Worm (Caenorhabditis elegans) whole organism, L1 larva: ENCODE data around the gene cdk-11.2.

Experiments
- C16A3.4 ChIP-seq: fragments of 150-350 bp; optimal IDR thresholded peaks from 2 replicates; lab custom pipeline; 2014; ENCODE audit warnings: missing biosample characterization, missing genetic modification characterization
- Y116A8C.19 ChIP-seq: sonication (generic microtip); optimal IDR thresholded peaks from 2 replicates; lab custom pipeline; 2016; ENCODE audit warnings: missing compliant biosample characterization, missing genetic modification characterization, borderline replicate concordance
- aha-1 ChIP-seq: fragments of 150-350 bp; optimal IDR thresholded peaks from 2 replicates; lab custom pipeline; 2014; ENCODE audit warnings: missing biosample characterization, missing genetic modification characterization
- alr-1 ChIP-seq: fragments of 200-800 bp; sonication (Bioruptor generic); optimal IDR thresholded peaks from 2 replicates; lab custom pipeline; 2018; ENCODE audit warnings: borderline replicate concordance, mild to moderate bottlenecking, missing genetic modification characterization, missing compliant biosample characterization
- aly-2 ChIP-seq: fragments of 150-350 bp; optimal IDR thresholded peaks from 2 replicates; lab custom pipeline; 2014; ENCODE audit warnings: missing biosample characterization, missing genetic modification characterization
- ama-1 ChIP-seq: fragments of 150-350 bp; optimal IDR thresholded peaks from 2 replicates; lab custom pipeline; 2014
- ceh-8 ChIP-seq: fragments of 200-800 bp; sonication (Bioruptor generic); optimal IDR thresholded peaks from 2 replicates; lab custom pipeline; 2018; ENCODE audit warnings: mild to moderate bottlenecking, missing genetic modification characterization, moderate library complexity, missing compliant biosample characterization
- ceh-88 ChIP-seq: fragments of 200-800 bp; sonication (Bioruptor generic); IDR thresholded peaks from 2 replicates; pipeline ENCODE4 v1.3.6; 2022; ENCODE audit warnings: missing genetic modification characterization, missing compliant biosample characterization
- dpl-1 ChIP-seq, 3 experiments: fragments of 150-350 bp in 2 of 3; sonication (generic microtip) in 1 of 3; optimal IDR thresholded peaks; 2 replicates each; lab custom pipeline; 2014 to 2017; ENCODE audit warnings: missing biosample characterization in 3 of 3, missing genetic modification characterization in 3 of 3, missing genetic modification reagents in 3 of 3
- dsc-1 ChIP-seq: sonication (generic microtip); optimal IDR thresholded peaks from 2 replicates; lab custom pipeline; 2016; ENCODE audit warnings: mild to moderate bottlenecking, missing genetic modification characterization, missing compliant biosample characterization
- efl-1 ChIP-seq, 4 experiments: fragments of 150-350 bp; optimal IDR thresholded peaks in 3 of 4; peaks in 1 of 4; 1 replicate in 1 of 4; 2 replicates in 3 of 4; lab custom pipeline; 2014; ENCODE audit warnings: missing biosample characterization in 2 of 4, missing genetic modification characterization in 2 of 4, missing genetic modification reagents in 2 of 4
- efl-3 ChIP-seq: fragments of 200-800 bp; sonication (Bioruptor generic); optimal IDR thresholded peaks from 2 replicates; lab custom pipeline; 2018; ENCODE audit warnings: mild to moderate bottlenecking, missing genetic modification characterization, missing compliant biosample characterization
- egl-13 ChIP-seq: sonication (generic microtip); optimal IDR thresholded peaks from 2 replicates; lab custom pipeline; 2016; ENCODE audit warnings: missing genotype, missing genetic modification reagents, missing genetic modification characterization, missing compliant biosample characterization
- egl-27 ChIP-seq, 2 experiments: fragments of 150-350 bp in 1 of 2; sonication (generic microtip); optimal IDR thresholded peaks; 3 replicates each; lab custom pipeline; 2017 to 2018; ENCODE audit warnings: missing biosample characterization in 2 of 2, missing genetic modification characterization in 2 of 2, missing genetic modification reagents in 2 of 2
- elt-2 ChIP-seq: sonication (generic microtip); optimal IDR thresholded peaks from 2 replicates; lab custom pipeline; 2016; ENCODE audit warnings: missing genetic modification characterization, mild to moderate bottlenecking, inconsistent platforms, missing compliant biosample characterization, missing genetic modification reagents
- elt-3 ChIP-seq, 6 experiments: fragments of 150-350 bp in 1 of 6; sonication (generic microtip); optimal IDR thresholded peaks; 2 replicates each; lab custom pipeline; 2017 to 2018; ENCODE audit warnings: missing biosample characterization in 6 of 6, missing genetic modification characterization in 6 of 6, inconsistent platforms in 1 of 6
- ets-5 ChIP-seq: fragments of 200-800 bp; sonication (Bioruptor generic); IDR thresholded peaks from 2 replicates; pipeline ENCODE4 v1.3.6; 2022; ENCODE audit warnings: missing genetic modification characterization, missing compliant biosample characterization
- fkh-10 ChIP-seq: sonication (generic microtip); optimal IDR thresholded peaks from 2 replicates; lab custom pipeline; 2017; ENCODE audit warnings: missing biosample characterization, missing genetic modification reagents, missing genetic modification characterization
- fkh-4 ChIP-seq: sonication (generic microtip); optimal IDR thresholded peaks from 2 replicates; lab custom pipeline; 2016; ENCODE audit warnings: missing compliant biosample characterization, missing genetic modification characterization, borderline replicate concordance
- fkh-8 ChIP-seq: sonication (generic microtip); optimal IDR thresholded peaks from 2 replicates; lab custom pipeline; 2016; ENCODE audit warnings: mild to moderate bottlenecking, missing genetic modification characterization, missing compliant biosample characterization
- grh-1 ChIP-seq: fragments of 200-800 bp; sonication (Bioruptor generic); IDR thresholded peaks from 2 replicates; pipeline ENCODE4 v1.3.6; 2022; ENCODE audit warnings: missing genetic modification reagents, missing genetic modification characterization, missing compliant biosample characterization
- hlh-17 ChIP-seq: fragments of 200-800 bp; sonication (Bioruptor generic); optimal IDR thresholded peaks from 2 replicates; lab custom pipeline; 2018; ENCODE audit warnings: missing genetic modification characterization, mild to moderate bottlenecking, missing compliant biosample characterization, moderate library complexity, borderline replicate concordance
- hlh-4 ChIP-seq: sonication (generic microtip); optimal IDR thresholded peaks from 2 replicates; lab custom pipeline; 2016; ENCODE audit warnings: mild to moderate bottlenecking, missing genetic modification characterization, missing compliant biosample characterization
- jun-1 ChIP-seq: fragments of 150-350 bp; optimal IDR thresholded peaks from 2 replicates; lab custom pipeline; 2014; ENCODE audit warnings: missing biosample characterization, missing genetic modification reagents, missing genetic modification characterization
- lin-14 ChIP-seq: fragments of 200-800 bp; sonication (Bioruptor generic); optimal IDR thresholded peaks from 2 replicates; lab custom pipeline; 2018; ENCODE audit warnings: mild to moderate bottlenecking, missing genetic modification characterization, moderate library complexity, missing compliant biosample characterization
- lin-39 ChIP-seq: fragments of 150-350 bp; optimal IDR thresholded peaks from 2 replicates; lab custom pipeline; 2014; ENCODE audit warnings: missing biosample characterization, missing genetic modification reagents, missing genetic modification characterization
- lsy-2 ChIP-seq, 2 experiments: fragments of 150-350 bp; optimal IDR thresholded peaks; 2 replicates each; lab custom pipeline; 2014; ENCODE audit warnings: missing biosample characterization in 2 of 2, missing genetic modification characterization in 2 of 2
- mab-9 ChIP-seq: fragments of 200-800 bp; sonication (Bioruptor generic); IDR thresholded peaks from 2 replicates; pipeline ENCODE4 v1.3.6; 2022; ENCODE audit warnings: missing genetic modification reagents, missing genetic modification characterization, missing compliant biosample characterization
- mdl-1 ChIP-seq, 2 experiments: fragments of 150-350 bp; optimal IDR thresholded peaks; 2 replicates each; lab custom pipeline; 2014 to 2017; ENCODE audit warnings: missing biosample characterization in 2 of 2, missing genetic modification characterization in 2 of 2, inconsistent platforms in 1 of 2
- nhr-12 ChIP-seq: sonication (generic microtip); optimal IDR thresholded peaks from 2 replicates; lab custom pipeline; 2017; ENCODE audit warnings: missing biosample characterization, missing genetic modification characterization
- nhr-19 ChIP-seq: fragments of 200-800 bp; sonication (Bioruptor generic); conservative IDR thresholded peaks from 2 replicates; pipeline ENCODE4 v1.3.6; 2022; ENCODE audit warnings: missing genetic modification characterization, missing compliant biosample characterization
- nhr-20 ChIP-seq: sonication (generic microtip); optimal IDR thresholded peaks from 2 replicates; lab custom pipeline; 2016; ENCODE audit warnings: mild to moderate bottlenecking, missing genetic modification characterization, missing compliant biosample characterization
- nhr-237 ChIP-seq: fragments of 150-350 bp; optimal IDR thresholded peaks from 2 replicates; lab custom pipeline; 2014; ENCODE audit warnings: missing biosample characterization, missing genetic modification characterization
- nhr-76 ChIP-seq: sonication (generic microtip); optimal IDR thresholded peaks from 2 replicates; lab custom pipeline; 2017; ENCODE audit warnings: missing biosample characterization, missing genetic modification characterization
- nhr-77 ChIP-seq: fragments of 150-350 bp; optimal IDR thresholded peaks from 2 replicates; lab custom pipeline; 2014; ENCODE audit warnings: missing biosample characterization, missing genetic modification characterization
- nhr-84 ChIP-seq: sonication (generic microtip); optimal IDR thresholded peaks from 2 replicates; lab custom pipeline; 2017; ENCODE audit warnings: missing biosample characterization, missing genetic modification characterization
- nhr-85 ChIP-seq: sonication (generic microtip); peaks from one replicate; lab custom pipeline; 2016; ENCODE audit warnings: missing genetic modification characterization, inconsistent platforms, missing compliant biosample characterization
- nhr-90 ChIP-seq: sonication (generic microtip); optimal IDR thresholded peaks from 2 replicates; lab custom pipeline; 2016; ENCODE audit warnings: mild to moderate bottlenecking, missing genetic modification characterization, missing compliant biosample characterization; ENCODE audit not compliant: poor library complexity
- pax-3 ChIP-seq: fragments of 200-800 bp; sonication (Bioruptor generic); optimal IDR thresholded peaks from 2 replicates; lab custom pipeline; 2018; ENCODE audit warnings: mild to moderate bottlenecking, missing genetic modification characterization, moderate library complexity, missing compliant biosample characterization
- pqm-1 ChIP-seq: sonication (generic microtip); optimal IDR thresholded peaks from 3 replicates; lab custom pipeline; 2017; ENCODE audit warnings: missing biosample characterization, missing genetic modification characterization
- rnt-1 ChIP-seq: sonication (generic microtip); optimal IDR thresholded peaks from 2 replicates; lab custom pipeline; 2016; ENCODE audit warnings: mild to moderate bottlenecking, missing genetic modification characterization, moderate library complexity, missing compliant biosample characterization
- skn-1 ChIP-seq: fragments of 150-350 bp; optimal IDR thresholded peaks from 2 replicates; lab custom pipeline; 2014; ENCODE audit warnings: missing biosample characterization, missing genetic modification characterization
- snpc-4 ChIP-seq: fragments of 150-350 bp; optimal IDR thresholded peaks from 2 replicates; lab custom pipeline; 2014; ENCODE audit warnings: missing biosample characterization, missing genetic modification characterization
- sptf-1 ChIP-seq: fragments of 150-350 bp; optimal IDR thresholded peaks from 2 replicates; lab custom pipeline; 2014; ENCODE audit warnings: missing biosample characterization, missing genetic modification characterization
- sup-37 ChIP-seq: fragments of 200-800 bp; sonication (Bioruptor generic); optimal IDR thresholded peaks from 2 replicates; lab custom pipeline; 2018; ENCODE audit warnings: mild to moderate bottlenecking, missing genetic modification characterization, missing compliant biosample characterization
- tlp-1 ChIP-seq: fragments of 150-350 bp; optimal IDR thresholded peaks from 2 replicates; lab custom pipeline; 2014; ENCODE audit warnings: missing biosample characterization, missing genetic modification characterization
- unc-130 ChIP-seq: fragments of 150-350 bp; optimal IDR thresholded peaks from 2 replicates; lab custom pipeline; 2017; ENCODE audit warnings: missing biosample characterization, missing genetic modification characterization, inconsistent platforms
- unc-62 ChIP-seq: fragments of 150-350 bp; optimal IDR thresholded peaks from 2 replicates; lab custom pipeline; 2014; ENCODE audit warnings: missing biosample characterization, missing genetic modification reagents, missing genetic modification characterization
- xbp-1 ChIP-seq: sonication (generic microtip); optimal IDR thresholded peaks from 2 replicates; lab custom pipeline; 2016; ENCODE audit warnings: missing genetic modification characterization, missing compliant biosample characterization
- zip-4 ChIP-seq: fragments of 200-800 bp; sonication (Bioruptor generic); optimal IDR thresholded peaks from 2 replicates; lab custom pipeline; 2018; ENCODE audit warnings: mild to moderate bottlenecking, missing genetic modification characterization, moderate library complexity, missing compliant biosample characterization
- ztf-11 ChIP-seq, 2 experiments: sonication (generic microtip); optimal IDR thresholded peaks; 2 replicates each; lab custom pipeline; 2016 to 2017; ENCODE audit warnings: missing genetic modification characterization in 2 of 2, missing biosample characterization in 1 of 2, missing compliant biosample characterization in 1 of 2
- ztf-4 ChIP-seq: fragments of 150-350 bp; optimal IDR thresholded peaks from 2 replicates; lab custom pipeline; 2014; ENCODE audit warnings: missing biosample characterization, missing genetic modification characterization

The cdk-11.2 gene

DNA sequence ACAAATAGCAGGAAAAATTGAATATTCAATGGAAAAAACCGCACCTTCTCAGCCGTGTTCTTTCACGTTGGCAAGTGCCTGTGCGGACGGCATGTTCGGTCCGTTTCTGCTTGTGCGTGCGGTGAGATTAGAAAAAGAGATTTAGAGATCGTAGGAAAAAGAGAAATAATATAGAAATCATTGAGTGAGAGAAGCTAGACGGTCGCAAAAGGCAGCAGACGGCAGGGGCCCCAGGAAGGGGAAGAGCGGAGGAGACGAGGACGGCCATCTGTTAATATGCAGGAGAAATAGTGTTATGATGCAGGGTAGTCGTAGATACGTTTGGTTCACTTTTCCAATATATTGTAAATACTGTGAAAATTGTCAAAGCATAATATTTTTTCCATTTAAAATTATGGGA lies 47.0 kb downstream of the cdk-11.2 start, which contains the start of gene Y49A10A.2 (continued):
- TF ChIP-seq efl-1 (optimal IDR thresholded peaks at IDR 0.05; lab: Kevin White, UChicago): peak; percentile 13 to 48
- TF ChIP-seq efl-1 (GFP tag; optimal IDR thresholded peaks at IDR 0.05 in 1 of 2; lab: Kevin White, UChicago): no peak
- no peak for TF ChIP-seq alr-1 (tag; lab: Kevin White, UChicago)
- no peak for TF ChIP-seq egl-27 (tag; optimal IDR thresholded peaks at IDR 0.05; lab: Kevin White, UChicago)
- TF ChIP-seq dsc-1: peak; percentile 39
- no peak for TF ChIP-seq unc-130
- TF ChIP-seq rnt-1 (tag; lab: Kevin White, UChicago): peak; percentile 61
- TF ChIP-seq efl-3 (GFP tag; lab: Kevin White, UChicago): no peak
- no peak for TF ChIP-seq mab-9 (GFP tag; lab: Robert Waterston, UW)
- no peak for TF ChIP-seq elt-3 (tag; optimal IDR thresholded peaks at IDR 0.05; lab: Kevin White, UChicago)
- TF ChIP-seq pax-3 (tag; lab: Kevin White, UChicago): no peak
- no peak for TF ChIP-seq aha-1
- TF ChIP-seq zip-4 (GFP tag; lab: Kevin White, UChicago): no peak
- no peak for TF ChIP-seq fkh-10 (GFP tag; lab: Kevin White, UChicago)
- no peak for TF ChIP-seq tlp-1 (tag; lab: Kevin White, UChicago)
- TF ChIP-seq nhr-19 (GFP tag; lab: Robert Waterston, UW): 0 out of 2 replicates have a peak, but pooled peaks have one; percentile 17
- no peak for TF ChIP-seq ztf-4 (tag; lab: Kevin White, UChicago)
- TF ChIP-seq ztf-11 (tag; optimal IDR thresholded peaks at IDR 0.05; lab: Kevin White, UChicago): no peak
- peak; percentile 18 for TF ChIP-seq fkh-8
- peak; percentile 23 for TF ChIP-seq xbp-1 (tag; lab: Kevin White, UChicago)
- TF ChIP-seq nhr-76: no peak
- TF ChIP-seq elt-2 (tag; lab: Kevin White, UChicago): no peak
- TF ChIP-seq lsy-2 (tag; optimal IDR thresholded peaks at IDR 0.05; lab: Kevin White, UChicago): peak in 1 of 2 experiments; percentile 40
- no peak for TF ChIP-seq lin-39 (tag; lab: Kevin White, UChicago)
- TF ChIP-seq nhr-237: no peak
- no peak for TF ChIP-seq sup-37 (GFP tag; lab: Kevin White, UChicago)
- TF ChIP-seq jun-1 (tag; lab: Kevin White, UChicago): no peak
- TF ChIP-seq C16A3.4 (tag; lab: Kevin White, UChicago): no peak
- TF ChIP-seq nhr-77 (tag; lab: Kevin White, UChicago): no peak
- no peak for TF ChIP-seq nhr-84 (tag; lab: Kevin White, UChicago)
- no peak for TF ChIP-seq hlh-4 (tag; lab: Kevin White, UChicago)
- TF ChIP-seq pqm-1 (tag; lab: Kevin White, UChicago): no peak
- TF ChIP-seq egl-13 (tag; lab: Kevin White, UChicago): no peak
- TF ChIP-seq aly-2 (tag; lab: Kevin White, UChicago): no peak
- TF ChIP-seq unc-62 (GFP tag; lab: Kevin White, UChicago): no peak
- no peak for TF ChIP-seq ceh-8 (GFP tag; lab: Kevin White, UChicago)
- no peak for TF ChIP-seq sptf-1 (tag; lab: Kevin White, UChicago)
- TF ChIP-seq fkh-4 (tag; lab: Kevin White, UChicago): no peak
- TF ChIP-seq Y116A8C.19 (tag; lab: Kevin White, UChicago): no peak
- peak; percentile 57 for TF ChIP-seq nhr-85
- TF ChIP-seq ama-1 (lab: Kevin White, UChicago): no peak
- no peak for TF ChIP-seq skn-1
- no peak for TF ChIP-seq ets-5
- TF ChIP-seq mdl-1 (tag; optimal IDR thresholded peaks at IDR 0.05; lab: Kevin White, UChicago): peak in 1 of 2 experiments; percentile 13
- no peak for TF ChIP-seq hlh-17 (GFP tag; lab: Kevin White, UChicago)
- no peak for TF ChIP-seq nhr-90
- peak; percentile 40 for TF ChIP-seq nhr-20
- no peak for TF ChIP-seq nhr-12 (tag; lab: Kevin White, UChicago)
- TF ChIP-seq lin-14 (GFP tag; lab: Kevin White, UChicago): peak; percentile 80
- no peak for TF ChIP-seq ceh-88 (GFP tag; lab: Robert Waterston, UW)
- TF ChIP-seq dpl-1 (GFP tag; optimal IDR thresholded peaks at IDR 0.05; lab: Kevin White, UChicago): no peak
- no peak for TF ChIP-seq snpc-4
- no peak for TF ChIP-seq grh-1 (GFP tag; lab: Robert Waterston, UW)
